Fruit fly (Drosophila melanogaster): ENCODE results near the gene Fbxl4.

DNA sequence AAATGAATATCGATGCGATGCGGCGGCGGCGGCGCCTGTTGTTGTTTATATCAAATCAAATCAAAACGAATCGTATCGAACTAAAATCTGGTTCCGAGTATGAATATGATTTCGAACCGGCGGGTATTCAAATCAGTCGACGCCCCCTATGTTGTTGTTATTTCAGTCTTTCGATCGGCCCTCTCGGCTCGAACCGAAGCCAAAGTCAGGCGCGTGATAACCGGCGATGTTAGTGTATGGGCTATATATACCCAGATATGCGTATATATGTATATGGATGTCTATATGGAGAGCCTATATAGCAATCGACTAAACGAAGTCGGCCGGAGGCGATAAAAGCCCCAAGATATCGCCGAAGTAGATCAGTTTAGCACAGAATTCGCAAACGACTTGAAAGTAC, 23.1 kb upstream of the Fbxl4 start, which contains the start of the genes CG46317 and Tat:
- TF ChIP-seq EcR (GFP tag; optimal IDR thresholded peaks at IDR 0.05): no peak
- no peak for TF ChIP-seq D1 (tag; optimal IDR thresholded peaks at IDR 0.05)
- no peak for TF ChIP-seq CG4496 (GFP tag; IDR thresholded peaks at IDR 0.05)
- TF ChIP-seq fd96Ca (GFP tag; IDR thresholded peaks at IDR 0.05): no peak

Measured in whole organism, pupa.